Worm (Caenorhabditis elegans) whole organism, mixed stage, embryonic: ENCODE results near the gene C50H2.5.

Experiments
- ces-1 ChIP-seq: fragments of 150-350 bp; optimal IDR thresholded peaks from 2 replicates; lab custom pipeline; 2014; ENCODE audit warnings: missing biosample characterization, missing genetic modification reagents, missing genetic modification characterization
- hlh-1 ChIP-seq: fragments of 150-350 bp; optimal IDR thresholded peaks from 2 replicates; lab custom pipeline; 2014; ENCODE audit warnings: missing biosample characterization, missing genetic modification reagents, missing genetic modification characterization
- lin-13 ChIP-seq: fragments of 150-350 bp; optimal IDR thresholded peaks from 2 replicates; lab custom pipeline; 2014; ENCODE audit warnings: missing biosample characterization, missing genetic modification characterization
- mab-5 ChIP-seq: fragments of 150-350 bp; optimal IDR thresholded peaks from 2 replicates; lab custom pipeline; 2014; ENCODE audit warnings: missing biosample characterization, missing genetic modification characterization
- mep-1 ChIP-seq: fragments of 150-350 bp; optimal IDR thresholded peaks from 2 replicates; lab custom pipeline; 2017; ENCODE audit warnings: missing biosample characterization, missing genetic modification reagents, missing genetic modification characterization, inconsistent platforms
- nhr-237 ChIP-seq: fragments of 150-350 bp; optimal IDR thresholded peaks from 2 replicates; lab custom pipeline; 2014; ENCODE audit warnings: missing biosample characterization, missing genetic modification characterization
- nhr-76 ChIP-seq: sonication (generic microtip); optimal IDR thresholded peaks from 2 replicates; lab custom pipeline; 2017; ENCODE audit warnings: missing biosample characterization, missing genetic modification characterization
- ztf-11 ChIP-seq: fragments of 150-350 bp; optimal IDR thresholded peaks from 2 replicates; lab custom pipeline; 2014; ENCODE audit warnings: missing biosample characterization, missing genetic modification characterization

DNA sequence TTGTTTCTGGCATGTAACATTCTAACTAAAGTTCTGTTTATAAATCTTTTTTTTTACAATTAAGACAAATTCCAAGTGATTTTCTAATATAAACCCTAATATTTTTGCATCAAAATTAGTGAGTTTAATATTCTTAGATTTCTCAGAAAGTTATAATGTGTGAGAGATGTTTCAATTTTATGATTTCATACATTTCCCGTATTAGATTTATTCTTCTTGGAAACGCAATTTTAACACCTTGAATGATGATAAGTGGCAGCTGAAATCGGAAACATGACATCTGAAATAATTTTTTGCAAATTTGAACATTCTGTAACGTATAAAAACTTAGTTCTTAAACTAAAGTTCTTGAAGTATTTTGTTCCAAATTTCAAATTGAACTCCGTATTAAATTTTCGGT is 17.4 kb upstream of the C50H2.5 start:
- no peak for TF ChIP-seq hlh-1
- TF ChIP-seq mep-1 (tag; lab: Kevin White, UChicago), result no peak
- no peak for TF ChIP-seq lin-13
- TF ChIP-seq mab-5 (tag; lab: Kevin White, UChicago), result no peak
- TF ChIP-seq nhr-237, result no peak
- no peak for TF ChIP-seq ztf-11
- TF ChIP-seq ces-1 (GFP tag; lab: Kevin White, UChicago), result no peak
- no peak for TF ChIP-seq nhr-76 (tag; lab: Kevin White, UChicago)
